Worm (Caenorhabditis elegans): Measurements from ENCODE around the gene T01C1.4.

T01C1.4 gene

ce11 chrX:10684533-10684932 lies 32.4 kb downstream of the T01C1.4 start (continued):
- TF ChIP-seq pqm-1 (tag; optimal IDR thresholded peaks at IDR 0.05) = no peak
- TF ChIP-seq egl-27 (tag; optimal IDR thresholded peaks at IDR 0.05) = no peak
- peak; percentile 29 for TF ChIP-seq elt-2 (tag; optimal IDR thresholded peaks at IDR 0.05)
- TF ChIP-seq nhr-77 (tag; optimal IDR thresholded peaks at IDR 0.05) = peak; percentile 59
- no peak for TF ChIP-seq hlh-17 (GFP tag; optimal IDR thresholded peaks at IDR 0.05; ENCODE audit: borderline replicate concordance)
- no peak for TF ChIP-seq sptf-1 (tag; optimal IDR thresholded peaks at IDR 0.05)
- TF ChIP-seq C04F5.9 (tag; optimal IDR thresholded peaks at IDR 0.05) = no peak
- TF ChIP-seq jun-1 (tag; optimal IDR thresholded peaks at IDR 0.05) = no peak
- TF ChIP-seq nhr-84 (tag; optimal IDR thresholded peaks at IDR 0.05) = no peak
- no peak for TF ChIP-seq egl-13 (tag; optimal IDR thresholded peaks at IDR 0.05)
- TF ChIP-seq grh-1 (GFP tag; IDR thresholded peaks at IDR 0.05) = no peak
- no peak for TF ChIP-seq ceh-90 (tag; optimal IDR thresholded peaks at IDR 0.05)
- TF ChIP-seq hlh-4 (tag; optimal IDR thresholded peaks at IDR 0.05) = no peak
- TF ChIP-seq Y116A8C.19 (tag; optimal IDR thresholded peaks at IDR 0.05; ENCODE audit: borderline replicate concordance) = no peak
- TF ChIP-seq unc-98 (GFP tag; IDR thresholded peaks at IDR 0.05) = no peak
- TF ChIP-seq lin-39 (tag; optimal IDR thresholded peaks at IDR 0.05) = no peak
- peak; percentile 41 for TF ChIP-seq dsc-1 (tag; optimal IDR thresholded peaks at IDR 0.05)
- peak; percentile 27 for TF ChIP-seq rnt-1 (tag; optimal IDR thresholded peaks at IDR 0.05)
- no peak for TF ChIP-seq ama-1 (optimal IDR thresholded peaks at IDR 0.05)
- TF ChIP-seq ceh-63 (GFP tag; optimal IDR thresholded peaks at IDR 0.05) = no peak
- peak; percentile 71 for TF ChIP-seq C16A3.4 (tag; optimal IDR thresholded peaks at IDR 0.05)
- no peak for TF ChIP-seq lin-15B (tag; optimal IDR thresholded peaks at IDR 0.05)
- peak; percentile 34 for TF ChIP-seq swsn-7 (tag; optimal IDR thresholded peaks at IDR 0.05)
- TF ChIP-seq efl-3 (GFP tag; optimal IDR thresholded peaks at IDR 0.05) = no peak
- TF ChIP-seq fkh-10 (GFP tag; optimal IDR thresholded peaks at IDR 0.05) = no peak
- TF ChIP-seq skn-1 (tag; optimal IDR thresholded peaks at IDR 0.05) = peak; percentile 18
- TF ChIP-seq irx-1 (tag; optimal IDR thresholded peaks at IDR 0.05) = peak; percentile 4
- no peak for TF ChIP-seq ets-5 (GFP tag; IDR thresholded peaks at IDR 0.05)
- TF ChIP-seq ceh-8 (GFP tag; optimal IDR thresholded peaks at IDR 0.05) = no peak
- peak; percentile 40 for TF ChIP-seq nhr-47 (tag; optimal IDR thresholded peaks at IDR 0.05)
- TF ChIP-seq nhr-237 (tag; optimal IDR thresholded peaks at IDR 0.05) = no peak
- TF ChIP-seq mab-9 (GFP tag; IDR thresholded peaks at IDR 0.05) = no peak
- peak; percentile 35 for TF ChIP-seq snpc-4 (tag; optimal IDR thresholded peaks at IDR 0.05)
- no peak for TF ChIP-seq lir-3 (tag; optimal IDR thresholded peaks at IDR 0.05; ENCODE audit: poor library complexity)
- TF ChIP-seq vab-15 (tag; optimal IDR thresholded peaks at IDR 0.05) = no peak
- TF ChIP-seq lin-35 (GFP tag; optimal IDR thresholded peaks at IDR 0.05) = peak; percentile 37 to 75
- TF ChIP-seq ces-1 (GFP tag; optimal IDR thresholded peaks at IDR 0.05) = no peak
- TF ChIP-seq unc-62 (GFP tag; optimal IDR thresholded peaks at IDR 0.05) = no peak
- TF ChIP-seq zip-4 (GFP tag; optimal IDR thresholded peaks at IDR 0.05) = no peak
- no peak for TF ChIP-seq ztf-11 (tag; optimal IDR thresholded peaks at IDR 0.05)
- TF ChIP-seq isw-1 (GFP tag; IDR thresholded peaks at IDR 0.05) = no peak
- TF ChIP-seq nhr-20 (tag; optimal IDR thresholded peaks at IDR 0.05) = peak; percentile 89
- no peak for TF ChIP-seq zag-1 (tag; optimal IDR thresholded peaks at IDR 0.05)
- TF ChIP-seq sup-37 (GFP tag; optimal IDR thresholded peaks at IDR 0.05) = peak; percentile 44
- peak; percentile 57 for TF ChIP-seq nhr-90 (tag; optimal IDR thresholded peaks at IDR 0.05; ENCODE audit: poor library complexity)
- TF ChIP-seq ceh-82 (tag; optimal IDR thresholded peaks at IDR 0.05) = no peak
- TF ChIP-seq pax-3 (tag; optimal IDR thresholded peaks at IDR 0.05) = no peak
